Worm (Caenorhabditis elegans) whole organism, early embryonic: ENCODE results near the gene nspg-7.1.

Experiments
- B0310.2 ChIP-seq: sonication (generic microtip); optimal IDR thresholded peaks from 2 replicates; lab custom pipeline; 2016; ENCODE audit warnings: mild to moderate bottlenecking, missing genetic modification characterization, missing compliant biosample characterization
- F13C5.2 ChIP-seq: sonication (generic microtip); optimal IDR thresholded peaks from 2 replicates; lab custom pipeline; 2017; ENCODE audit warnings: mild to moderate bottlenecking, missing genetic modification characterization, inconsistent platforms, missing compliant biosample characterization
- aly-1 ChIP-seq: sonication (generic microtip); optimal IDR thresholded peaks from 2 replicates; lab custom pipeline; 2016; ENCODE audit warnings: missing genetic modification characterization, missing compliant biosample characterization
- ama-1 ChIP-seq: fragments of 150-350 bp; optimal IDR thresholded peaks from 2 replicates; lab custom pipeline; 2014
- ceh-13 ChIP-seq: fragments of 200-800 bp; sonication (Bioruptor generic); optimal IDR thresholded peaks from 2 replicates; lab custom pipeline; 2018; ENCODE audit warnings: mild to moderate bottlenecking, missing genetic modification characterization, missing compliant biosample characterization
- ceh-36 ChIP-seq: sonication (generic microtip); optimal IDR thresholded peaks from 2 replicates; lab custom pipeline; 2016; ENCODE audit warnings: missing genetic modification characterization, inconsistent platforms, missing compliant biosample characterization
- ets-7 ChIP-seq: sonication (generic microtip); optimal IDR thresholded peaks from 2 replicates; lab custom pipeline; 2016; ENCODE audit warnings: missing genotype, missing genetic modification characterization, missing compliant biosample characterization
- flt-1 ChIP-seq: fragments of 200-800 bp; sonication (Bioruptor generic); IDR thresholded peaks from 2 replicates; pipeline ENCODE4 v1.3.6; 2022; ENCODE audit warnings: missing genetic modification characterization, missing compliant biosample characterization
- hmbx-1 ChIP-seq: sonication (generic microtip); optimal IDR thresholded peaks from 2 replicates; lab custom pipeline; 2016; ENCODE audit warnings: mild to moderate bottlenecking, missing genetic modification characterization, missing compliant biosample characterization
- hmg-4 ChIP-seq: fragments of 200-800 bp; sonication (Bioruptor generic); optimal IDR thresholded peaks from 2 replicates; lab custom pipeline; 2018; ENCODE audit warnings: mild to moderate bottlenecking, missing genetic modification characterization, missing compliant biosample characterization
- hnd-1 ChIP-seq: sonication (generic microtip); optimal IDR thresholded peaks from 2 replicates; lab custom pipeline; 2016; ENCODE audit warnings: missing genetic modification characterization, missing compliant biosample characterization
- pes-1 ChIP-seq: fragments of 200-800 bp; sonication (Bioruptor generic); IDR thresholded peaks from 2 replicates; pipeline ENCODE4 v1.3.6; 2022; ENCODE audit warnings: missing genetic modification reagents, missing genetic modification characterization, missing compliant biosample characterization
- scrt-1 ChIP-seq: fragments of 200-800 bp; sonication (Bioruptor generic); IDR thresholded peaks from 2 replicates; pipeline ENCODE4 v1.3.6; 2022; ENCODE audit warnings: missing genetic modification characterization, missing compliant biosample characterization
- sea-1 ChIP-seq: fragments of 200-800 bp; sonication (Bioruptor generic); conservative IDR thresholded peaks from 2 replicates; pipeline ENCODE4 v1.3.6; 2022; ENCODE audit warnings: missing genetic modification characterization, missing compliant biosample characterization
- tbx-11 ChIP-seq: fragments of 200-800 bp; sonication (Bioruptor generic); IDR thresholded peaks from 2 replicates; pipeline ENCODE4 v1.3.6; 2022; ENCODE audit warnings: missing genetic modification characterization, missing compliant biosample characterization
- tbx-37 ChIP-seq: fragments of 200-800 bp; sonication (Bioruptor generic); conservative IDR thresholded peaks from 2 replicates; pipeline ENCODE4 v1.3.6; 2022; ENCODE audit warnings: missing genetic modification reagents, missing genetic modification characterization, missing compliant biosample characterization
- tra-4 ChIP-seq: sonication (generic microtip); optimal IDR thresholded peaks from 2 replicates; lab custom pipeline; 2017; ENCODE audit warnings: missing genetic modification characterization, missing compliant biosample characterization

Gene nspg-7.1

ce11 chrIV:9367852-9368627, 37.4 kb upstream of the nspg-7.1 start:
- no peak for TF ChIP-seq flt-1 (GFP tag; lab: Robert Waterston, UW)
- TF ChIP-seq scrt-1 (GFP tag; lab: Robert Waterston, UW), result no peak
- no peak for TF ChIP-seq ceh-13 (GFP tag; lab: Kevin White, UChicago)
- no peak for TF ChIP-seq hnd-1 (tag; lab: Kevin White, UChicago)
- no peak for TF ChIP-seq ama-1
- TF ChIP-seq B0310.2 (tag; lab: Kevin White, UChicago), result no peak
- TF ChIP-seq aly-1 (tag; lab: Kevin White, UChicago), result no peak
- TF ChIP-seq hmbx-1 (tag; lab: Kevin White, UChicago), result no peak
- TF ChIP-seq ceh-36 (tag; lab: Kevin White, UChicago), result no peak
- no peak for TF ChIP-seq F13C5.2 (tag; lab: Kevin White, UChicago)
- TF ChIP-seq tbx-11, result no peak
- no peak for TF ChIP-seq hmg-4 (GFP tag; lab: Kevin White, UChicago)
- no peak for TF ChIP-seq tra-4 (tag; lab: Kevin White, UChicago)
- no peak for TF ChIP-seq tbx-37 (GFP tag; lab: Robert Waterston, UW)
- no peak for TF ChIP-seq pes-1 (GFP tag; lab: Robert Waterston, UW)
- TF ChIP-seq sea-1 (GFP tag; lab: Robert Waterston, UW), result no peak
- TF ChIP-seq ets-7 (tag; lab: Kevin White, UChicago), result no peak

ce11 chrIV:9366411-9366810, 35.8 kb upstream of the nspg-7.1 start, which contains the start of gene pezo-1:
pezo-1 (minus strand) TSS chrIV:9366511.
- TF ChIP-seq scrt-1 (GFP tag; lab: Robert Waterston, UW) (no peak), hmbx-1 (tag; lab: Kevin White, UChicago) (no peak), hnd-1 (tag; lab: Kevin White, UChicago) (no peak), flt-1 (GFP tag; lab: Robert Waterston, UW) (no peak), pes-1 (GFP tag; lab: Robert Waterston, UW) (no peak), aly-1 (tag; lab: Kevin White, UChicago) (no peak), B0310.2 (tag; lab: Kevin White, UChicago) (no peak), hmg-4 (GFP tag; lab: Kevin White, UChicago) (no peak), ama-1 (no peak), ets-7 (tag; lab: Kevin White, UChicago) (no peak), tra-4 (tag; lab: Kevin White, UChicago) (no peak), sea-1 (GFP tag; lab: Robert Waterston, UW) (no peak), ceh-36 (tag; lab: Kevin White, UChicago) (no peak)

ce11 chrIV:9353728-9354127, 23.1 kb upstream of the nspg-7.1 start:
- TF ChIP-seq aly-1 (tag; lab: Kevin White, UChicago), result no peak
- no peak for TF ChIP-seq ceh-36 (tag; lab: Kevin White, UChicago)
- TF ChIP-seq tra-4 (tag; lab: Kevin White, UChicago), result no peak
- no peak for TF ChIP-seq sea-1 (GFP tag; lab: Robert Waterston, UW)
- TF ChIP-seq B0310.2 (tag; lab: Kevin White, UChicago), result no peak
- TF ChIP-seq tbx-11, result no peak
- TF ChIP-seq F13C5.2 (tag; lab: Kevin White, UChicago), result no peak
- no peak for TF ChIP-seq ets-7 (tag; lab: Kevin White, UChicago)
- TF ChIP-seq flt-1 (GFP tag; lab: Robert Waterston, UW), result no peak
- TF ChIP-seq hmbx-1 (tag; lab: Kevin White, UChicago), result no peak

ce11 chrIV:9343102-9343599, 12.5 kb upstream of the nspg-7.1 start, which contains the start of gene pigc-1:
pigc-1 (minus strand) TSS chrIV:9343152.
- TF ChIP-seq tra-4 (tag; lab: Kevin White, UChicago), result no peak
- TF ChIP-seq ets-7 (tag; lab: Kevin White, UChicago), result no peak
- TF ChIP-seq scrt-1 (GFP tag; lab: Robert Waterston, UW), result no peak
- no peak for TF ChIP-seq F13C5.2 (tag; lab: Kevin White, UChicago)

- TF ChIP-seq hmbx-1 (tag; lab: Kevin White, UChicago) (no peak), hnd-1 (tag; lab: Kevin White, UChicago) (no peak), ceh-13 (GFP tag; lab: Kevin White, UChicago) (no peak), tra-4 (tag; lab: Kevin White, UChicago) (no peak), sea-1 (GFP tag; lab: Robert Waterston, UW) (no peak)
Observed at ce11 chrIV:9341591-9341990, 10.9 kb upstream of the nspg-7.1 start, which contains the start of gene vps-26. vps-26 (minus strand) TSS chrIV:9341790.

- TF ChIP-seq tbx-37 (GFP tag; lab: Robert Waterston, UW) (no peak), ceh-36 (tag; lab: Kevin White, UChicago) (no peak), ceh-13 (GFP tag; lab: Kevin White, UChicago) (no peak), hmbx-1 (tag; lab: Kevin White, UChicago) (no peak), sea-1 (GFP tag; lab: Robert Waterston, UW) (no peak), B0310.2 (tag; lab: Kevin White, UChicago) (no peak), ama-1 (no peak), tbx-11 (no peak), pes-1 (GFP tag; lab: Robert Waterston, UW) (no peak), aly-1 (tag; lab: Kevin White, UChicago) (no peak), scrt-1 (GFP tag; lab: Robert Waterston, UW) (no peak), hnd-1 (tag; lab: Kevin White, UChicago) (no peak), hmg-4 (GFP tag; lab: Kevin White, UChicago) (no peak), flt-1 (GFP tag; lab: Robert Waterston, UW) (no peak), F13C5.2 (tag; lab: Kevin White, UChicago) (no peak), tra-4 (tag; lab: Kevin White, UChicago) (no peak), ets-7 (tag; lab: Kevin White, UChicago) (no peak)
Observed at ce11 chrIV:9339205-9339604, 8.6 kb upstream of the nspg-7.1 start, which contains the start of gene T20D3.6. T20D3.6 (minus strand) TSS chrIV:9339305.
